Fruit fly (Drosophila melanogaster) whole organism, wandering third instar larva: ENCODE results near the gene cup.

ENCODE experiments used
- Abd-B ChIP-seq: fragments of >200 bp; optimal IDR thresholded peaks from 2 replicates; lab custom pipeline; 2017; ENCODE audit warnings: missing biosample characterization, missing genetic modification characterization
- Dfd ChIP-seq: fragments of >200 bp; optimal IDR thresholded peaks from 2 replicates; lab custom pipeline; 2017; ENCODE audit warnings: missing biosample characterization, missing genetic modification characterization
- N ChIP-seq: fragments of >200 bp; optimal IDR thresholded peaks from 2 replicates; lab custom pipeline; 2018; ENCODE audit warnings: missing biosample characterization, missing external identifiers, missing genetic modification characterization
- h ChIP-seq: fragments of 200-800 bp; sonication (Bioruptor generic); optimal IDR thresholded peaks from 3 replicates; lab custom pipeline; 2016; ENCODE audit warnings: missing biosample characterization, mild to moderate bottlenecking, missing genetic modification characterization

cup gene

dm6 chr2L:6723750-6724503 lies 60.5 kb downstream of the cup start, which contains the start of gene Liprin-alpha:
Gene Liprin-alpha, plus strand, starts transcription at chr2L:6723903.
- peak; percentile 25 for TF ChIP-seq Abd-B
- TF ChIP-seq h: no peak
- TF ChIP-seq N (GFP tag; lab: Kevin White, UChicago): peak; percentile 89
- TF ChIP-seq Dfd (GFP tag; lab: Kevin White, UChicago): no peak
